Worm (Caenorhabditis elegans) whole organism, mixed stage, embryonic: ENCODE measurements around the gene K07C11.7.

Experiments
- M03D4.4 ChIP-seq: sonication (generic microtip); optimal IDR thresholded peaks from 2 replicates; lab custom pipeline; 2017; ENCODE audit warnings: mild to moderate bottlenecking, missing genetic modification characterization, missing compliant biosample characterization
- bed-3 ChIP-seq: fragments of 200-800 bp; sonication (Bioruptor generic); optimal IDR thresholded peaks from 3 replicates; lab custom pipeline; 2018; ENCODE audit warnings: mild to moderate bottlenecking, missing genetic modification characterization, moderate library complexity, missing compliant biosample characterization
- blmp-1 ChIP-seq: fragments of 150-350 bp; optimal IDR thresholded peaks from 2 replicates; lab custom pipeline; 2014; ENCODE audit warnings: missing biosample characterization, missing genetic modification characterization
- ceh-39 ChIP-seq: fragments of 150-350 bp; optimal IDR thresholded peaks from 2 replicates; lab custom pipeline; 2014; ENCODE audit warnings: missing biosample characterization, missing genetic modification characterization
- ceh-43 ChIP-seq: fragments of 200-800 bp; sonication (Bioruptor generic); optimal IDR thresholded peaks from 2 replicates; lab custom pipeline; 2018; ENCODE audit warnings: mild to moderate bottlenecking, missing genetic modification characterization, moderate library complexity, missing compliant biosample characterization
- ces-1 ChIP-seq: fragments of 150-350 bp; optimal IDR thresholded peaks from 2 replicates; lab custom pipeline; 2014; ENCODE audit warnings: missing biosample characterization, missing genetic modification reagents, missing genetic modification characterization
- cnd-1 ChIP-seq: fragments of 200-800 bp; sonication (Bioruptor generic); optimal IDR thresholded peaks from 2 replicates; lab custom pipeline; 2018; ENCODE audit warnings: mild to moderate bottlenecking, missing genetic modification characterization, missing compliant biosample characterization
- drap-1 ChIP-seq: fragments of 200-800 bp; sonication (Bioruptor generic); optimal IDR thresholded peaks from 3 replicates; lab custom pipeline; 2018; ENCODE audit warnings: mild to moderate bottlenecking, missing genetic modification characterization, missing compliant biosample characterization
- elt-3 ChIP-seq: fragments of 150-350 bp; optimal IDR thresholded peaks from 2 replicates; lab custom pipeline; 2014; ENCODE audit warnings: missing biosample characterization, missing genetic modification characterization
- flh-1 ChIP-seq: fragments of 200-800 bp; sonication (Bioruptor generic); optimal IDR thresholded peaks from 2 replicates; lab custom pipeline; 2018; ENCODE audit warnings: mild to moderate bottlenecking, missing genetic modification characterization, moderate library complexity, missing compliant biosample characterization
- ham-2 ChIP-seq: fragments of 200-800 bp; sonication (Bioruptor generic); optimal IDR thresholded peaks from 2 replicates; lab custom pipeline; 2018; ENCODE audit warnings: mild to moderate bottlenecking, missing genetic modification characterization, missing compliant biosample characterization
- hlh-1 ChIP-seq: fragments of 150-350 bp; optimal IDR thresholded peaks from 2 replicates; lab custom pipeline; 2014; ENCODE audit warnings: missing biosample characterization, missing genetic modification reagents, missing genetic modification characterization
- lin-32 ChIP-seq: fragments of 200-800 bp; sonication (Bioruptor generic); optimal IDR thresholded peaks from 2 replicates; lab custom pipeline; 2018; ENCODE audit warnings: mild to moderate bottlenecking, missing genetic modification characterization, missing compliant biosample characterization
- lsy-2 ChIP-seq: fragments of 150-350 bp; optimal IDR thresholded peaks from 2 replicates; lab custom pipeline; 2014; ENCODE audit warnings: missing biosample characterization, missing genetic modification characterization
- mab-5 ChIP-seq: fragments of 150-350 bp; optimal IDR thresholded peaks from 2 replicates; lab custom pipeline; 2014; ENCODE audit warnings: missing biosample characterization, missing genetic modification characterization
- mep-1 ChIP-seq: fragments of 150-350 bp; optimal IDR thresholded peaks from 2 replicates; lab custom pipeline; 2017; ENCODE audit warnings: missing biosample characterization, missing genetic modification reagents, missing genetic modification characterization, inconsistent platforms
- nhr-12 ChIP-seq: fragments of 150-350 bp; optimal IDR thresholded peaks from 2 replicates; lab custom pipeline; 2014; ENCODE audit warnings: missing biosample characterization, missing genetic modification characterization
- nhr-2 ChIP-seq: fragments of 150-350 bp; optimal IDR thresholded peaks from 2 replicates; lab custom pipeline; 2014; ENCODE audit warnings: missing biosample characterization, missing genetic modification characterization
- nhr-237 ChIP-seq: fragments of 150-350 bp; optimal IDR thresholded peaks from 2 replicates; lab custom pipeline; 2014; ENCODE audit warnings: missing biosample characterization, missing genetic modification characterization
- nhr-28 ChIP-seq: fragments of 150-350 bp; optimal IDR thresholded peaks from 2 replicates; lab custom pipeline; 2014; ENCODE audit warnings: missing biosample characterization, missing genetic modification characterization
- nhr-76 ChIP-seq: sonication (generic microtip); optimal IDR thresholded peaks from 2 replicates; lab custom pipeline; 2017; ENCODE audit warnings: missing biosample characterization, missing genetic modification characterization
- pha-4 ChIP-seq: fragments of 150-350 bp; optimal IDR thresholded peaks from 2 replicates; lab custom pipeline; 2018; ENCODE audit warnings: missing biosample characterization, missing genetic modification reagents, missing genetic modification characterization
- sem-2 ChIP-seq: fragments of 200-800 bp; sonication (Bioruptor generic); optimal IDR thresholded peaks from 2 replicates; lab custom pipeline; 2018; ENCODE audit warnings: mild to moderate bottlenecking, missing genetic modification characterization, missing compliant biosample characterization
- snpc-4 ChIP-seq: fragments of 150-350 bp; optimal IDR thresholded peaks from 2 replicates; lab custom pipeline; 2014; ENCODE audit warnings: missing biosample characterization, missing genetic modification characterization
- sptf-1 ChIP-seq: sonication (generic microtip); optimal IDR thresholded peaks from 2 replicates; lab custom pipeline; 2017; ENCODE audit warnings: mild to moderate bottlenecking, missing genetic modification characterization, moderate library complexity, missing compliant biosample characterization
- tbx-8 ChIP-seq: fragments of 200-800 bp; sonication (Bioruptor generic); optimal IDR thresholded peaks from 2 replicates; lab custom pipeline; 2018; ENCODE audit warnings: mild to moderate bottlenecking, missing genetic modification characterization, moderate library complexity, missing compliant biosample characterization
- unc-120 ChIP-seq: sonication (generic microtip); optimal IDR thresholded peaks from 2 replicates; lab custom pipeline; 2017; ENCODE audit warnings: missing genetic modification characterization, missing compliant biosample characterization; ENCODE audit not compliant: poor library complexity, severe bottlenecking
- unc-39 ChIP-seq: fragments of 150-350 bp; optimal IDR thresholded peaks from 2 replicates; lab custom pipeline; 2014; ENCODE audit warnings: missing biosample characterization, missing genetic modification characterization
- unc-62 ChIP-seq: fragments of 150-350 bp; optimal IDR thresholded peaks from 2 replicates; lab custom pipeline; 2014; ENCODE audit warnings: missing biosample characterization, missing genetic modification reagents, missing genetic modification characterization
- zip-8 ChIP-seq: fragments of 150-350 bp; optimal IDR thresholded peaks from 2 replicates; lab custom pipeline; 2014; ENCODE audit warnings: missing biosample characterization, missing genetic modification characterization

The K07C11.7 gene

ce11 chrV:8171688-8172087, 42.1 kb downstream of the K07C11.7 start:
- TF ChIP-seq ham-2 (GFP tag; lab: Kevin White, UChicago) (no peak), nhr-12 (tag; lab: Kevin White, UChicago) (no peak), nhr-237 (tag; lab: Kevin White, UChicago) (no peak), lin-32 (GFP tag; lab: Kevin White, UChicago) (no peak), ces-1 (GFP tag; lab: Kevin White, UChicago) (no peak), zip-8 (tag; lab: Kevin White, UChicago) (no peak), sem-2 (GFP tag; lab: Kevin White, UChicago) (no peak), nhr-2 (tag; lab: Kevin White, UChicago) (no peak)

- TF ChIP-seq ces-1 (GFP tag; lab: Kevin White, UChicago) (peak; percentile 56), mab-5 (tag; lab: Kevin White, UChicago) (no peak), zip-8 (tag; lab: Kevin White, UChicago) (no peak), pha-4 (tag; lab: Kevin White, UChicago) (no peak)
Measured at ce11 chrV:8170300-8170699, 43.5 kb downstream of the K07C11.7 start.

ce11 chrV:8169150-8169549, 44.6 kb downstream of the K07C11.7 start:
- TF ChIP-seq flh-1 (GFP tag; lab: Kevin White, UChicago), result no peak
- TF ChIP-seq unc-120 (tag; lab: Kevin White, UChicago), result no peak
- no peak for TF ChIP-seq mab-5 (tag; lab: Kevin White, UChicago)
- TF ChIP-seq nhr-237 (tag; lab: Kevin White, UChicago), result no peak
- TF ChIP-seq ces-1 (GFP tag; lab: Kevin White, UChicago), result no peak
- no peak for TF ChIP-seq M03D4.4 (tag; lab: Kevin White, UChicago)

ce11 chrV:8168219-8168962, 45.4 kb downstream of the K07C11.7 start, which contains the start of gene F20D6.8:
Gene F20D6.8 (minus strand): TSS chrV:8168269.
- TF ChIP-seq ceh-43 (no peak), pha-4 (tag; lab: Kevin White, UChicago) (no peak), ces-1 (GFP tag; lab: Kevin White, UChicago) (peak; percentile 32), cnd-1 (tag; lab: Kevin White, UChicago) (no peak), bed-3 (GFP tag; lab: Kevin White, UChicago) (no peak), sem-2 (GFP tag; lab: Kevin White, UChicago) (no peak)

- TF ChIP-seq ceh-39 (tag; lab: Kevin White, UChicago), result no peak
- no peak for TF ChIP-seq nhr-2 (tag; lab: Kevin White, UChicago)
- no peak for TF ChIP-seq mab-5 (tag; lab: Kevin White, UChicago)
- no peak for TF ChIP-seq cnd-1 (tag; lab: Kevin White, UChicago)
- TF ChIP-seq pha-4 (tag; lab: Kevin White, UChicago), result no peak
- TF ChIP-seq elt-3 (tag; lab: Kevin White, UChicago), result no peak
- TF ChIP-seq lsy-2, result no peak
- TF ChIP-seq sem-2 (GFP tag; lab: Kevin White, UChicago), result no peak
Measured at ce11 chrV:8163199-8163598, 50.6 kb downstream of the K07C11.7 start.

- TF ChIP-seq nhr-2 (tag; lab: Kevin White, UChicago) (no peak), nhr-76 (tag; lab: Kevin White, UChicago) (no peak), sem-2 (GFP tag; lab: Kevin White, UChicago) (no peak), pha-4 (tag; lab: Kevin White, UChicago) (no peak), mab-5 (tag; lab: Kevin White, UChicago) (no peak), unc-39 (tag; lab: Kevin White, UChicago) (no peak), bed-3 (GFP tag; lab: Kevin White, UChicago) (no peak), mep-1 (no peak)
Measured at ce11 chrV:8161699-8162098, 52.1 kb downstream of the K07C11.7 start, which contains the start of gene F20D6.5. Gene F20D6.5 (plus strand): TSS chrV:8161957.

- no peak for TF ChIP-seq nhr-2 (tag; lab: Kevin White, UChicago)
- no peak for TF ChIP-seq unc-39 (tag; lab: Kevin White, UChicago)
- no peak for TF ChIP-seq nhr-28 (tag; lab: Kevin White, UChicago)
- TF ChIP-seq lsy-2, result no peak
- no peak for TF ChIP-seq bed-3 (GFP tag; lab: Kevin White, UChicago)
- TF ChIP-seq hlh-1 (tag; lab: Kevin White, UChicago), result no peak
- no peak for TF ChIP-seq nhr-76 (tag; lab: Kevin White, UChicago)
- TF ChIP-seq sptf-1 (tag; lab: Kevin White, UChicago), result no peak
- no peak for TF ChIP-seq drap-1 (GFP tag; lab: Kevin White, UChicago)
- TF ChIP-seq tbx-8 (GFP tag; lab: Kevin White, UChicago), result no peak
- TF ChIP-seq nhr-12 (tag; lab: Kevin White, UChicago), result no peak
- no peak for TF ChIP-seq ces-1 (GFP tag; lab: Kevin White, UChicago)
- TF ChIP-seq unc-62, result no peak
- TF ChIP-seq ham-2 (GFP tag; lab: Kevin White, UChicago), result no peak
- no peak for TF ChIP-seq blmp-1 (tag; lab: Kevin White, UChicago)
- no peak for TF ChIP-seq ceh-39 (tag; lab: Kevin White, UChicago)
- no peak for TF ChIP-seq unc-120 (tag; lab: Kevin White, UChicago)
- TF ChIP-seq snpc-4 (tag; lab: Kevin White, UChicago), result no peak
- TF ChIP-seq pha-4 (tag; lab: Kevin White, UChicago), result no peak
Measured at ce11 chrV:8159629-8160028, 54.1 kb downstream of the K07C11.7 start, which contains the start of gene F20D6.6. Gene F20D6.6 (plus strand): TSS chrV:8159929.
